Fruit fly (Drosophila melanogaster): ENCODE measurements around the gene alpha-Est7.

alpha-Est7 gene

DNA sequence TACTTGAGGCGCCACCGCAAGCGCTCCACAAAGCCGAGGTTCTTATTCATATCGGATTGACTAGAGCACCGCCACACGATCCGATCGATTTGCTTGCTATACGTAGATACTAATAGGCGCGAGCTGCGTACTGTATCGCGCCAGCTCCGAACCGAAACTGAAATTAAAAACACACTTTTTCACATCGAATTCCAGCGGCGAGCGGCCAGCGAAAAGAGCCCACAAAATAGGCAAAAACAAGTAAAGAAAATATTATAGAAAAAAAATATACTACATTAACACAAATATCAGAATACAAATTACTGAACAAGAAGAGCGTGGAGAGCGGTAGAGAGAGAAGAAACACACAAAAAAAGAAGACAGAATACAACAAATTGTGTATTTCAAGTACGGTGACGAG is at the start of gene alpha-Est7:
Gene alpha-Est7, minus strand, starts transcription at position 160 of the 400 bp plus-strand sequence.
- TF ChIP-seq insv (optimal IDR thresholded peaks at IDR 0.05) = no peak
- TF ChIP-seq Sin3A (optimal IDR thresholded peaks at IDR 0.05) = no peak
- TF ChIP-seq psq (optimal IDR thresholded peaks at IDR 0.05) = no peak
- TF ChIP-seq h (optimal IDR thresholded peaks at IDR 0.05) = no peak
- no peak for TF ChIP-seq ttk (optimal IDR thresholded peaks at IDR 0.05)
- TF ChIP-seq Myc (optimal IDR thresholded peaks at IDR 0.05) = no peak

dm6 chr3R:7572237-7572636 is 48.7 kb upstream of the alpha-Est7 start:
- TF ChIP-seq Myc (optimal IDR thresholded peaks at IDR 0.05) (no peak), ttk (optimal IDR thresholded peaks at IDR 0.05) (no peak), insv (optimal IDR thresholded peaks at IDR 0.05) (no peak), psq (optimal IDR thresholded peaks at IDR 0.05) (no peak), Sin3A (optimal IDR thresholded peaks at IDR 0.05) (no peak), h (optimal IDR thresholded peaks at IDR 0.05) (no peak)

dm6 chr3R:7551708-7552107 is 28.2 kb upstream of the alpha-Est7 start, which contains the start of gene CG45545:
TSS of gene CG45545 (plus strand) at chr3R:7552008.
- no peak for TF ChIP-seq Myc (optimal IDR thresholded peaks at IDR 0.05)
- no peak for TF ChIP-seq Sin3A (optimal IDR thresholded peaks at IDR 0.05)
- TF ChIP-seq psq (optimal IDR thresholded peaks at IDR 0.05) = no peak
- TF ChIP-seq h (optimal IDR thresholded peaks at IDR 0.05) = no peak
- no peak for TF ChIP-seq ttk (optimal IDR thresholded peaks at IDR 0.05)
- no peak for TF ChIP-seq insv (optimal IDR thresholded peaks at IDR 0.05)

DNA sequence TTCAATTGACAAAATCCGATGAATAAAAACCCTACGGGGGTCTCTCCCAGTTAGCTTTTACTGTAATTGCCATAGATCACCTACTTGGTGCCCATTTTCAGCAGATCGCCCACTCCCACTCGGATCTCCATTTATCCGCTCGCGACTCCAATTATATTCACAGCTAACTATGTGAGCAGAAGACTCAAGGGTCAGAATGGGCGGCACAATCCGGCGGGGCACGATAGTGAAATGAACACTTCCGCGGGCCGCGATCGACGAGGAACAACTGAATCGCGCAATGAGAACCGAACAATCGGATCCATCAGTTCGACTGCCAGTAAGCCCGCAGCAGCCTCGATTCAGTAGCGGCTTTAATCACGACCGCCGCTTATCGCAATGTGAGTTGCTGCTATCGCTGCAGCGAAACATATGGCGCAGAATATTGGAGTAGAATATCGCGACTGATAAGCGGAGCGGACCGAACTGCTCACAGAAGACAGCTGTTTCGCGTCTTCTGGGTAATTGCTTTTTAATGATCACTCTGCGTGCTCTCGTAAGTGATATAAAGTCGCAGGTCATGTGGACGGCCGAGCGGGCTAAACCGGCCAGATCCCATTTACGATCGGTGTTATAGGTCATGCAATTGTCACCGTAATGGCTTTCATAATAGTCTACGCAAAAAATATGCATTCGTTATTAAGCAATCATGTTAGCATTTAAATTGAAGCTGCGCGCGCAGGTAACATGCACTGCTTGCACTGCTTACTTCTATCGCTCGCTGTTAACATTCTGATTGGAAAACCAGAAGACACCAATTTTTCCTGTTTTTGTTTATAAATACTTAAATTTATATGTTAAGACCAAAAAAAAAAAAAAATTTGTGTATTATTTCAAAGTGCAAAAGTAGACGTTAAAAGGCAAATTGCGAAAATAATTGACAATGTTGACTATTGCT is 25.5 kb upstream of the alpha-Est7 start, which contains the start of gene alpha-Est1:
Gene alpha-Est1, minus strand, starts transcription at position 317 of the 937 bp plus-strand sequence.
- TF ChIP-seq ttk (optimal IDR thresholded peaks at IDR 0.05) = no peak
- no peak for TF ChIP-seq psq (optimal IDR thresholded peaks at IDR 0.05)
- TF ChIP-seq Sin3A (optimal IDR thresholded peaks at IDR 0.05) = no peak
- TF ChIP-seq h (optimal IDR thresholded peaks at IDR 0.05) = no peak
- no peak for TF ChIP-seq insv (optimal IDR thresholded peaks at IDR 0.05)
- no peak for TF ChIP-seq Myc (optimal IDR thresholded peaks at IDR 0.05)

DNA sequence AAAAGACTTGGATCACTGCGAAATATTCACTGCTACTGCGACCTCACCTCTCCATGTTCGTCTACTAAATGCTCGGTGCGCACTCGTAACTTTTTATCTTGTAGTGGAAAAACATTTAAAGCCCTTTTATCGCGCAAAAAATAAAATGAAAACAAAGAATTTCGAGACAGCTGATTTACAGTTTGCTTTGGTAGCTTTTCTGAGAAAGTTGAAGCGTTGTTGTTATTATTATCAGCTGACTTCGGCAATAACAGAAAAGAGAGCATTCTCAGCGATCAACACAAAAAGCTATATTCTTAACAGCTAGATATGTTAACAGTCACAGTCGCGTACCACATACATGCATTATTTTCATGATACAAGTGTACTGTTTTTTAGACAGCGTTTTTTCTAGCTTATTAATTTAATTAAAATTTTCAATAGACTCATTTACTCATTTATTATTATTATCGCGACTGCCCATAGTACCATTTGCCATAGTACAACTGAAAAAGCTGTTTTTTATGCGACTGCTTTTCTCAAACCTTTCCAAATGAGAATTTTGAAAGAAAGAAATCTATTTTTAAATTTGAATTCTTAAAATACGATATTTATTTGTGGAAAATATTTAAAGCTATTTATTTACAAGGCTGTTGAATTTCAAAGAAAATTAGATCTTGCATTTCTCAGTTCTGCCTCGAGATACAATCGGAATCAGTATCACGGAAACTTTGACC is 17.8 kb upstream of the alpha-Est7 start, which contains the start of the genes alpha-Est3 and alpha-Est2:
Gene alpha-Est3, minus strand, starts transcription at position 487 of the 716 bp plus-strand sequence.
Gene alpha-Est2, plus strand, starts transcription at position 666 of the 716 bp plus-strand sequence.
- TF ChIP-seq Sin3A (optimal IDR thresholded peaks at IDR 0.05) (no peak), psq (optimal IDR thresholded peaks at IDR 0.05) (no peak), ttk (optimal IDR thresholded peaks at IDR 0.05) (no peak), h (optimal IDR thresholded peaks at IDR 0.05) (no peak), insv (optimal IDR thresholded peaks at IDR 0.05) (no peak), Myc (optimal IDR thresholded peaks at IDR 0.05) (no peak)

DNA sequence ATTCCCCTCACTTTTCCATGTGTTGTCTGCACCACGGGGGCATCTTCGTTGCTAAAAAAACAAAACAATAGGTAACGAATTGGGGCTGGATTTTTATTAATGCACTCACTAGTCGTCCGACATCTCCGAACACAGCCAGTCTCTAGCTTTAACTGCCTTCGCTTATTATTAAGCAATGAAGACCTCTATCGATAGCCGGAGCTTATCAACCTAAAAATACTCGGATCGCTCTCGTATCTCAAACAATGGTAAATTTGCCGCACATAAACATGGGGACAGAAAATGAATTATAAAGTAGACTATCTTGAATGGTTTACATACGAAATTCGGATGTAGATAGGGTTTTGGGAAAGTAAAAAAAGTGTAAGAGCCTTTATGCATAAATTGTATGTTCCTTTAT is 14.9 kb upstream of the alpha-Est7 start, which contains the start of gene alpha-Est4:
Gene alpha-Est4, minus strand, starts transcription at position 181 of the 400 bp plus-strand sequence.
- TF ChIP-seq psq (optimal IDR thresholded peaks at IDR 0.05) (no peak), ttk (optimal IDR thresholded peaks at IDR 0.05) (no peak), insv (optimal IDR thresholded peaks at IDR 0.05) (no peak), Sin3A (optimal IDR thresholded peaks at IDR 0.05) (no peak), Myc (optimal IDR thresholded peaks at IDR 0.05) (no peak), h (optimal IDR thresholded peaks at IDR 0.05) (no peak)

dm6 chr3R:7536281-7536680 is 12.7 kb upstream of the alpha-Est7 start, which contains the start of gene alpha-Est5:
TSS of gene alpha-Est5 (minus strand) at chr3R:7536390.
- TF ChIP-seq psq (optimal IDR thresholded peaks at IDR 0.05) = no peak
- TF ChIP-seq Myc (optimal IDR thresholded peaks at IDR 0.05) = no peak
- TF ChIP-seq insv (optimal IDR thresholded peaks at IDR 0.05) = no peak
- TF ChIP-seq ttk (optimal IDR thresholded peaks at IDR 0.05) = no peak
- no peak for TF ChIP-seq h (optimal IDR thresholded peaks at IDR 0.05)
- no peak for TF ChIP-seq Sin3A (optimal IDR thresholded peaks at IDR 0.05)

dm6 chr3R:7535606-7536005 is 12.1 kb upstream of the alpha-Est7 start:
- no peak for TF ChIP-seq insv (optimal IDR thresholded peaks at IDR 0.05)
- TF ChIP-seq Sin3A (optimal IDR thresholded peaks at IDR 0.05) = no peak
- no peak for TF ChIP-seq ttk (optimal IDR thresholded peaks at IDR 0.05)
- no peak for TF ChIP-seq Myc (optimal IDR thresholded peaks at IDR 0.05)
- TF ChIP-seq psq (optimal IDR thresholded peaks at IDR 0.05) = no peak
- no peak for TF ChIP-seq h (optimal IDR thresholded peaks at IDR 0.05)

- TF ChIP-seq insv (optimal IDR thresholded peaks at IDR 0.05) (no peak), Myc (optimal IDR thresholded peaks at IDR 0.05) (no peak), h (optimal IDR thresholded peaks at IDR 0.05) (no peak), ttk (optimal IDR thresholded peaks at IDR 0.05) (no peak), Sin3A (optimal IDR thresholded peaks at IDR 0.05) (no peak)
Measured at dm6 chr3R:7530184-7530821, 6.8 kb upstream of the alpha-Est7 start, which contains the start of the genes Rtnl2 and alphaTub84D. TSS of gene Rtnl2 (minus strand) at chr3R:7530241. TSS of gene alphaTub84D (plus strand) at chr3R:7530753.

DNA sequence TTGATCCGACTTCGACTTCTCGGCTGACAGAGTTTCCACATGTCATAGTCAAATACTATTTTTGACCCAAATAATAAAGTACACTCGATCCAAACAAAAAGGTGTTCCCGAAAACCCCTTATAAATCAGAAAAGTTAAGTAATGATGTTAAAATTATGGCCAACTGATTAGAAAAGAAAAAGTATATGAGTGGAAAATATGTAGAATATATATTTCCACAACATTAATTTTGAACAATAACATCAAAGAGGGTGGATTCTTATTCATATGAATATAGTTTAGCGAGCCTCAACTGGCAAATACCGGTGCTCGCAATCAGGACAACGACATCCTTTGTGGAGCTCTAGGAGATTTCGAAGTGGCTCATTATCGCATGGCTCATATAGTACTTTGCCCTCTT is 5.1 kb upstream of the alpha-Est7 start, which contains the start of gene alpha-Est6:
Gene alpha-Est6, minus strand, starts transcription at position 101 of the 400 bp plus-strand sequence.
- TF ChIP-seq insv (optimal IDR thresholded peaks at IDR 0.05) (no peak), h (optimal IDR thresholded peaks at IDR 0.05) (no peak)

- TF ChIP-seq h (optimal IDR thresholded peaks at IDR 0.05) (no peak), psq (optimal IDR thresholded peaks at IDR 0.05) (no peak), Sin3A (optimal IDR thresholded peaks at IDR 0.05) (no peak), Myc (optimal IDR thresholded peaks at IDR 0.05) (no peak), ttk (optimal IDR thresholded peaks at IDR 0.05) (no peak)
Measured at dm6 chr3R:7524160-7524559, 607 bp upstream of the alpha-Est7 start.
